Worm (Caenorhabditis elegans): ENCODE measurements around the gene ZK546.19.

Gene ZK546.19

DNA sequence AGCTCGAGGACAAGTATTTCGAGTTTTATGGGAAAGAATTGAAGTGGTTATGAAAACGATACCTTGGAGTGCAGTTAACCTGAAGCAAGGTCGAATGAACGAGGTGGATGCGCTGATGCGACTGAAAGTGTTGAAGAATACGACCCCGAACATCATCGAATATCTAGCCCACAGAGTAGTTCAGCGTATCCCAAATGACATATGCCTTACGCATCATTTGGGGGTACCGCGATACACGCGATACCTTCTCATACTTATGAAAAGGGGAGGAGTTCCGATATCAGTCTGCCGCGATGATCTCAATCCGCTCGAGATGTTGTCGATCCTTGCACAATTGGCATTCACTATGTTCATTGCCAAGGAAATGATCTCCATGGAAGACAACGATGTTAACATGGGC, 48.3 kb downstream of the ZK546.19 start, which contains the start of gene T27F7.12:
Gene T27F7.12 (plus strand): TSS at position 301 of the 400 bp plus-strand sequence.
- TF ChIP-seq nhr-12 (tag; optimal IDR thresholded peaks at IDR 0.05) (no peak), ceh-82 (tag; optimal IDR thresholded peaks at IDR 0.05) (no peak), lin-11 (tag; optimal IDR thresholded peaks at IDR 0.05) (no peak), blmp-1 (tag; optimal IDR thresholded peaks at IDR 0.05; ENCODE audit: insufficient read depth) (no peak), F13H6.1 (tag; optimal IDR thresholded peaks at IDR 0.05) (no peak)

Data from whole organism, L2 larva.